Fruit fly (Drosophila melanogaster) S2 (cell line): ENCODE data around the gene CG34179.

ENCODE experiments used
- CG8478 ChIP-seq: fragments of >200 bp; optimal IDR thresholded peaks from 2 replicates; lab custom pipeline; 2018
- CTCF ChIP-seq, 2 experiments: fragments of >200 bp; optimal IDR thresholded peaks; 2 replicates each; lab custom pipeline; 2018

DNA sequence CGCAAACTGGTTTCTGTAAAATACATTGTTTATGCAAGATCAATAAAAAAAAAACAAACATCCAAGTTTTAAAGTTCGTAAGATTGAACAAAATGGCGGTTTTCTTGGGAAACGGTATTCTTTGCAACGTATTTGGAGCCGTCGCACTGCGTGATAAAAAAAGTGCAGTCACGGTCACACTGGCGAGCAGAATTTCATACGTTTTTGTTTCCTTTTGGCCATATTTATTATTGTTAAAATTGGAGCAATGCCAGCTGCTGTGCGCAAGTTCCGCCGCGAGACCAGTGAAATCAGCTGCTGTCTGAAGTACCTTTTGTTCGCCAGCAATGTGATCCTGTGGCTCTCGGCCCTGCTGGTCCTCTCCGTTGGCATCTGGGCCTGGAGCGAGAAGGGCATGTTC lies 48.4 kb downstream of the CG34179 start, which contains the start of gene Tsp26A:
- TF ChIP-seq CTCF (optimal IDR thresholded peaks at IDR 0.05; lab: Kevin White, UChicago) (no peak), CG8478 (lab: Kevin White, UChicago) (no peak)
